Worm (Caenorhabditis elegans) whole organism, L2 larva: ENCODE measurements around the gene oac-29.

Source experiments
- R02D3.7 ChIP-seq: fragments of 150-350 bp; optimal IDR thresholded peaks from 2 replicates; lab custom pipeline; 2014; ENCODE audit warnings: missing biosample characterization, missing genetic modification characterization
- alr-1 ChIP-seq: fragments of 150-350 bp; optimal IDR thresholded peaks from 2 replicates; lab custom pipeline; 2014; ENCODE audit warnings: missing biosample characterization, missing genetic modification characterization
- aly-2 ChIP-seq: fragments of 150-350 bp; optimal IDR thresholded peaks from 2 replicates; lab custom pipeline; 2014; ENCODE audit warnings: missing biosample characterization, missing genetic modification characterization
- mbf-1 ChIP-seq: sonication (generic microtip); optimal IDR thresholded peaks from 2 replicates; lab custom pipeline; 2017; ENCODE audit warnings: missing biosample characterization, missing genetic modification characterization
- nhr-11 ChIP-seq: fragments of 150-350 bp; optimal IDR thresholded peaks from 2 replicates; lab custom pipeline; 2014; ENCODE audit warnings: missing biosample characterization, missing genetic modification characterization
- nhr-21 ChIP-seq: fragments of 150-350 bp; optimal IDR thresholded peaks from 2 replicates; lab custom pipeline; 2014; ENCODE audit warnings: missing biosample characterization, missing genetic modification characterization
- nhr-25 ChIP-seq: fragments of 150-350 bp; sonication (generic microtip); optimal IDR thresholded peaks from 3 replicates; lab custom pipeline; 2014; ENCODE audit warnings: missing biosample characterization, missing genetic modification characterization

DNA sequence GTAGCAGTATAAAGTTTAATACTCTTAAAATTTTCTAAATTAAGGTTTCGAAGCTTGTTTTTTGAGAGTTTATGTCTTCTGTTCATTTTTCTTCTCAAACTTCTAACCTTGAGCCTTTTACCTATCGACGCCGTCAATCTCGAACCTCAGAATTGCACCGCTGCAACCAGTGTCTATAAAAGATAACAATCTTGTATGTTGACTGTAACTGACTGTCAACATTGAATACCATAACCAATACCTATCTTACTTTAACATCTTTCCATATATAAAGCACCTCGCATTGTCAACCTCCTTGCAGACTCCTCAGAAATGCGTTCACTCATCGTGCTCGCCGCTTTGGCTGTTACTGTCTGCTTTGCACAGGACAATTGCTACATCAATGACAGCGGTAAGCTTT is 16.7 kb downstream of the oac-29 start, which contains the start of gene grd-5:
- no peak for TF ChIP-seq aly-2
- no peak for TF ChIP-seq nhr-11
- TF ChIP-seq mbf-1 (tag; lab: Kevin White, UChicago) = no peak
- no peak for TF ChIP-seq nhr-25 (tag; lab: Kevin White, UChicago)
- TF ChIP-seq alr-1 = no peak
- TF ChIP-seq nhr-21 (tag; lab: Kevin White, UChicago) = no peak
- TF ChIP-seq R02D3.7 (tag; lab: Kevin White, UChicago) = no peak
